Worm (Caenorhabditis elegans) whole organism, L4 larva: ENCODE results near the gene T16G12.8.

ENCODE experiments used
- aha-1 ChIP-seq: fragments of 150-350 bp; peaks from one replicate; lab custom pipeline; 2014; ENCODE audit warnings: missing biosample characterization, missing genetic modification characterization
- ceh-32 ChIP-seq: sonication (generic microtip); optimal IDR thresholded peaks from 2 replicates; lab custom pipeline; 2016; ENCODE audit warnings: mild to moderate bottlenecking, missing genetic modification characterization, missing compliant biosample characterization; ENCODE audit not compliant: poor library complexity
- ceh-82 ChIP-seq: sonication (generic microtip); optimal IDR thresholded peaks from 2 replicates; lab custom pipeline; 2017; ENCODE audit warnings: missing biosample characterization, missing genetic modification characterization
- duxl-1 ChIP-seq: sonication (generic microtip); optimal IDR thresholded peaks from 2 replicates; lab custom pipeline; 2016; ENCODE audit warnings: mild to moderate bottlenecking, missing genetic modification characterization, moderate library complexity, missing compliant biosample characterization; ENCODE audit not compliant: poor library complexity
- jun-1 ChIP-seq: fragments of 150-350 bp; optimal IDR thresholded peaks from 2 replicates; lab custom pipeline; 2014; ENCODE audit warnings: missing biosample characterization, missing genetic modification reagents, missing genetic modification characterization
- mep-1 ChIP-seq: fragments of 150-350 bp; sonication (generic microtip); optimal IDR thresholded peaks from 3 replicates; lab custom pipeline; 2014; ENCODE audit warnings: missing biosample characterization, missing genetic modification characterization
- skn-1 ChIP-seq: fragments of 150-350 bp; optimal IDR thresholded peaks from 2 replicates; lab custom pipeline; 2014; ENCODE audit warnings: missing biosample characterization, missing genetic modification characterization
- unc-62 ChIP-seq, 3 experiments: fragments of 150-350 bp in 1 of 3; sonication (generic microtip); optimal IDR thresholded peaks in 2 of 3; peaks in 1 of 3; 1 replicate in 1 of 3; 2 replicates in 2 of 3; lab custom pipeline; 2014 to 2017; ENCODE audit warnings: missing biosample characterization in 3 of 3, missing genetic modification characterization in 3 of 3, missing genetic modification reagents in 3 of 3, missing genotype in 1 of 3
- vab-7 ChIP-seq: fragments of 200-800 bp; sonication (Bioruptor generic); IDR thresholded peaks from 2 replicates; pipeline ENCODE4 v1.3.6; 2022; ENCODE audit warnings: missing genetic modification reagents, missing genetic modification characterization, missing compliant biosample characterization
- zfp-2 ChIP-seq: sonication (generic microtip); optimal IDR thresholded peaks from 2 replicates; lab custom pipeline; 2016; ENCODE audit warnings: mild to moderate bottlenecking, missing genetic modification characterization, missing compliant biosample characterization

ce11 chrIII:10085983-10086382, 26.9 kb downstream of the T16G12.8 start, which contains the start of gene T16H12.2:
- TF ChIP-seq ceh-32 (tag; lab: Kevin White, UChicago), result no peak
- no peak for TF ChIP-seq mep-1 (tag; lab: Kevin White, UChicago)
- no peak for TF ChIP-seq duxl-1
- no peak for TF ChIP-seq aha-1 (tag; lab: Kevin White, UChicago)
- no peak for TF ChIP-seq jun-1
- TF ChIP-seq ceh-82 (tag; lab: Kevin White, UChicago), result no peak
- TF ChIP-seq vab-7 (GFP tag; lab: Robert Waterston, UW), result no peak
- no peak for TF ChIP-seq unc-62 (GFP tag; optimal IDR thresholded peaks at IDR 0.05 in 1 of 2; lab: Kevin White, UChicago)
- no peak for TF ChIP-seq unc-62 (tag; optimal IDR thresholded peaks at IDR 0.05; lab: Kevin White, UChicago)
- TF ChIP-seq skn-1 (tag; lab: Kevin White, UChicago), result no peak
- no peak for TF ChIP-seq zfp-2 (tag; lab: Kevin White, UChicago)
